Fruit fly (Drosophila melanogaster): ENCODE data around the gene CG33116.
A peak's percentile ranks its signal among the peaks of the same experiment; 100 is the strongest.

The CG33116 gene

dm6 chr2L:19528308-19528707 is 5.0 kb upstream of the CG33116 start:
- TF ChIP-seq CG17801 (GFP tag; optimal IDR thresholded peaks at IDR 0.05; ENCODE audit: partially characterized antibody), result peak; percentile 99

dm6 chr2L:19530092-19530491 is 3.2 kb upstream of the CG33116 start, which contains the start of gene CG10165:
Gene CG10165 (minus strand): TSS chr2L:19530305.
- TF ChIP-seq CG17801 (GFP tag; optimal IDR thresholded peaks at IDR 0.05; ENCODE audit: partially characterized antibody), result peak; percentile 20

dm6 chr2L:19535234-19535633 is 2.0 kb downstream of the CG33116 start, which contains the start of gene CG31697:
Gene CG31697 (plus strand): TSS chr2L:19535448.
- TF ChIP-seq CG17801 (GFP tag; optimal IDR thresholded peaks at IDR 0.05; ENCODE audit: partially characterized antibody), result no peak

dm6 chr2L:19537779-19538456 is 4.6 kb downstream of the CG33116 start, which contains the start of gene CG13082:
Gene CG13082 (plus strand): TSS chr2L:19538425.
- no peak for TF ChIP-seq CG17801 (GFP tag; optimal IDR thresholded peaks at IDR 0.05; ENCODE audit: partially characterized antibody)

dm6 chr2L:19540307-19540706 is 7.0 kb downstream of the CG33116 start, which contains the start of gene CG13081:
Gene CG13081 (plus strand): TSS chr2L:19540607.
- no peak for TF ChIP-seq CG17801 (GFP tag; optimal IDR thresholded peaks at IDR 0.05; ENCODE audit: partially characterized antibody)

dm6 chr2L:19542268-19542773 is 9.0 kb downstream of the CG33116 start:
- TF ChIP-seq CG17801 (GFP tag; optimal IDR thresholded peaks at IDR 0.05; ENCODE audit: partially characterized antibody), result no peak

- TF ChIP-seq CG17801 (GFP tag; optimal IDR thresholded peaks at IDR 0.05; ENCODE audit: partially characterized antibody), result no peak
These were observed 9.8 kb downstream of the CG33116 start for dm6 chr2L:19543010-19543564.

- TF ChIP-seq CG17801 (GFP tag; optimal IDR thresholded peaks at IDR 0.05; ENCODE audit: partially characterized antibody), result peak; percentile 77
These were observed 13.8 kb downstream of the CG33116 start, which contains the start of gene CG10337 for dm6 chr2L:19546869-19547710. Gene CG10337 (minus strand): TSS chr2L:19546959.

- no peak for TF ChIP-seq CG17801 (GFP tag; optimal IDR thresholded peaks at IDR 0.05; ENCODE audit: partially characterized antibody)
These were observed 14.9 kb downstream of the CG33116 start, which contains the start of gene Tep4 for dm6 chr2L:19548158-19548557. Gene Tep4 (plus strand): TSS chr2L:19548507.

- no peak for TF ChIP-seq CG17801 (GFP tag; optimal IDR thresholded peaks at IDR 0.05; ENCODE audit: partially characterized antibody)
These were observed 16.1 kb downstream of the CG33116 start for dm6 chr2L:19549412-19549811.

- no peak for TF ChIP-seq CG17801 (GFP tag; optimal IDR thresholded peaks at IDR 0.05; ENCODE audit: partially characterized antibody)
These were observed 30.0 kb downstream of the CG33116 start, which contains the start of gene CG13078 for dm6 chr2L:19563029-19563980. Gene CG13078 (plus strand): TSS chr2L:19563930.

dm6 chr2L:19565233-19565898 is 32.1 kb downstream of the CG33116 start, which contains the start of gene CG13077:
Gene CG13077 (plus strand): TSS chr2L:19565863.
- TF ChIP-seq CG17801 (GFP tag; optimal IDR thresholded peaks at IDR 0.05; ENCODE audit: partially characterized antibody), result no peak

dm6 chr2L:19567305-19567898 is 34.1 kb downstream of the CG33116 start:
- no peak for TF ChIP-seq CG17801 (GFP tag; optimal IDR thresholded peaks at IDR 0.05; ENCODE audit: partially characterized antibody)

Data from ovary, adult (tissue).